Worm (Caenorhabditis elegans): ENCODE results near the gene dod-3.

DNA sequence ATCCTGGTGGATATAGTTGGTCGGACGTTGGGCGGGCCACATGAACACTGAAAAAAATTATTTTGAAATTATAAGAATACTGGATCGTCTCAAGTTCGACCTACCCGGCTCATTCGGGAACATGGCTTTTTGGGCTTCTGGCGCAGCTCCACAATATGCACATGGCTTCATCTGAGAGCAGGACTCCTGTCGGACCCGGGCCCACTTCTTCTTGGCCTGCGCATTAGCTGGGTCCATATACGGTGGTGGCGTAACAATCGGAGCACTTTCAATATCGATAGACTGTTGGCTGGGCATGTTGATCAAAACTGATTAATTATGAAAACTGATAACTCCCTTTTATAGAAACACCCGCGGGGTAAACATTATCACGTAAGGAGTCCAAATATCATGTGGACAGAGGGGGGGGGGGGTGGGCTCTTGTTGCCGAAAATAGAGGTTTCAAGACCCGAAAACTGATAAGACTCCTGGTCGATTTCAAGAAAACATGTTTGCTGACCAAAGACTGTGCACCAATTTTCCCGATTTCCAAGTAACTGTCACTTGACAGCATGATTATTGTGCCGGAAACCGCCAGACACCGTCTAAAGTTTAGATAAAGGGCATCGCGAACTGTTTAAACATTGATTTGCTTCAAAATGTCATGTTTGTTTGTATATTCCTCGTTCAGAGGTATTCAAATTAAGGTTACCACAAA is at the start of gene dod-3:
- TF ChIP-seq pha-4 (tag; optimal IDR thresholded peaks at IDR 0.05): no peak
- TF ChIP-seq unc-62 (GFP tag; optimal IDR thresholded peaks at IDR 0.05): no peak
- no peak for TF ChIP-seq hlh-1 (tag; optimal IDR thresholded peaks at IDR 0.05)
- no peak for TF ChIP-seq nhr-28 (tag; optimal IDR thresholded peaks at IDR 0.05)
- no peak for TF ChIP-seq tbx-8 (GFP tag; optimal IDR thresholded peaks at IDR 0.05)
- no peak for TF ChIP-seq nhr-237 (tag; optimal IDR thresholded peaks at IDR 0.05)
- no peak for TF ChIP-seq mep-1 (tag; optimal IDR thresholded peaks at IDR 0.05)
- no peak for TF ChIP-seq snpc-4 (tag; optimal IDR thresholded peaks at IDR 0.05)
- TF ChIP-seq ces-1 (GFP tag; optimal IDR thresholded peaks at IDR 0.05): no peak
- no peak for TF ChIP-seq ceh-83 (GFP tag; optimal IDR thresholded peaks at IDR 0.05)
- no peak for TF ChIP-seq mls-2 (tag; optimal IDR thresholded peaks at IDR 0.05)
- TF ChIP-seq unc-39 (tag; optimal IDR thresholded peaks at IDR 0.05): no peak
